Worm (Caenorhabditis elegans) whole organism, midembryonic: Measurements from ENCODE around the gene ZK1098.11.

Experiments used
- cog-1 ChIP-seq: sonication (generic microtip); optimal IDR thresholded peaks from 2 replicates; lab custom pipeline; 2016; ENCODE audit warnings: missing genetic modification characterization, missing compliant biosample characterization
- tab-1 ChIP-seq: fragments of 200-800 bp; sonication (Bioruptor generic); IDR thresholded peaks from 2 replicates; pipeline ENCODE4 v1.3.6; 2022; ENCODE audit warnings: missing genetic modification characterization, missing compliant biosample characterization
- ztf-29 ChIP-seq: fragments of 200-800 bp; sonication (Bioruptor generic); IDR thresholded peaks from 2 replicates; pipeline ENCODE4 v1.3.6; 2022; ENCODE audit warnings: missing genetic modification reagents, missing genetic modification characterization, missing compliant biosample characterization

DNA sequence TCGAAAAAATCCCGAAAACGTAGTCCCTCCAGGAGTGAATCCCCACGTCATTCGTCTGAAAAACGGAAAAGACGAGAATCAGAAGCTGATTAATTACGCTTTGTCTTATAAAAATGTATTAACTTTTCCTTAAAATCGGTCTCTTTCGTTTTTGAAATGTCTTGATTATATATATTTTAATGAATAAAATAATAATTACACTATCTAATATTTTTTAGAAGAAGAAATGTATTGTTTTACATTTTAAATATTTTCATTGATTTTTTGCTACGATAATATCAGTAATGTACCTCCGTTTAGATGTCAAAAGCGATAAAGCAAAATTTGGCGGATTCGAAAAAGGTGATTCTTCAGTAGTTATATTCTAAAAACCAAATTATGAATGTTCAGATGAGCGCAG lies 31.1 kb upstream of the ZK1098.11 start, which contains the start of gene trpp-3:
- TF ChIP-seq tab-1 (GFP tag; lab: Robert Waterston, UW) (no peak), ztf-29 (GFP tag; lab: Robert Waterston, UW) (no peak), cog-1 (no peak)
